Fruit fly (Drosophila melanogaster): Measurements from ENCODE around the gene Axn.

- TF ChIP-seq h (optimal IDR thresholded peaks at IDR 0.05): no peak
- no peak for TF ChIP-seq ttk (optimal IDR thresholded peaks at IDR 0.05)
- TF ChIP-seq insv (optimal IDR thresholded peaks at IDR 0.05): no peak
- TF ChIP-seq Myc (optimal IDR thresholded peaks at IDR 0.05): no peak
- no peak for TF ChIP-seq Sin3A (optimal IDR thresholded peaks at IDR 0.05)
Observed at dm6 chr3R:30066004-30066403, 43.4 kb downstream of the Axn start.
